Fruit fly (Drosophila melanogaster) Kc167 (cell line): Measurements from ENCODE around the gene pps.

Experiments used
- h ChIP-seq: fragments of >200 bp; optimal IDR thresholded peaks from 3 replicates; lab custom pipeline; 2018; ENCODE audit warnings: missing external identifiers
- insv ChIP-seq: fragments of >200 bp; optimal IDR thresholded peaks from 3 replicates; lab custom pipeline; 2018; ENCODE audit warnings: missing external identifiers

DNA sequence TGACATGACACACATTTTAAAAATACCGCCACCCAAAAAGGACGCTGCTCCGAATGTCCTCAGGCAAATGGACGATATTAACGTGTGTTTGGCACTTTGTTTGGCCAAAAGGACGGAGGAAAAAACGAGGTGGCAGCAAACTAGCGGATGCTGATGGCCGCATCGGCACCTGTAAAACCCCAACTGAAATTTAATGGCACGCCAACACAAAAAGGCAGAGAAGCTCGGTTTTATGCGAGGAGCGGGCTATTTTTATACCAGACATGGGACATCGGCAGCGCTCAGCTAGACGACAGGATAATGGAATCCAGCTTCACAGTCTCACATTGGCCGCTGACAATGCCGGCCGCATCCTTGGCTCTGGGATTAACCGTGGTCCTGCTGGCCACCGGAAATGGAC lies 27.7 kb upstream of the pps start, which contains the start of gene Sol1:
- no peak for TF ChIP-seq h (lab: Kevin White, UChicago)
- no peak for TF ChIP-seq insv (lab: Kevin White, UChicago)
